Worm (Caenorhabditis elegans) whole organism, young adult: Measurements from ENCODE around the gene asns-2.

Experiments
- K11D2.4 ChIP-seq: fragments of 200-800 bp; sonication (Bioruptor generic); IDR thresholded peaks from 2 replicates; pipeline ENCODE4 v1.3.6; 2022; ENCODE audit warnings: missing genetic modification reagents, missing genetic modification characterization, missing compliant biosample characterization
- atf-7 ChIP-seq: sonication (generic microtip); optimal IDR thresholded peaks from 2 replicates; lab custom pipeline; 2017; ENCODE audit warnings: mild to moderate bottlenecking, missing genetic modification characterization, missing compliant biosample characterization
- cebp-2 ChIP-seq: fragments of 200-800 bp; sonication (Bioruptor generic); IDR thresholded peaks from 2 replicates; pipeline ENCODE4 v1.3.6; 2022; ENCODE audit warnings: missing genetic modification characterization, missing compliant biosample characterization
- dpl-1 ChIP-seq: fragments of 150-350 bp; optimal IDR thresholded peaks from 2 replicates; lab custom pipeline; 2014; ENCODE audit warnings: missing biosample characterization, missing genetic modification reagents, missing genetic modification characterization
- nhr-80 ChIP-seq: sonication (generic microtip); optimal IDR thresholded peaks from 2 replicates; lab custom pipeline; 2016; ENCODE audit warnings: missing genetic modification characterization, missing compliant biosample characterization
- ztf-18 ChIP-seq: sonication (generic microtip); optimal IDR thresholded peaks from 2 replicates; lab custom pipeline; 2016; ENCODE audit warnings: missing genotype, mild to moderate bottlenecking, missing genetic modification characterization, missing compliant biosample characterization

DNA sequence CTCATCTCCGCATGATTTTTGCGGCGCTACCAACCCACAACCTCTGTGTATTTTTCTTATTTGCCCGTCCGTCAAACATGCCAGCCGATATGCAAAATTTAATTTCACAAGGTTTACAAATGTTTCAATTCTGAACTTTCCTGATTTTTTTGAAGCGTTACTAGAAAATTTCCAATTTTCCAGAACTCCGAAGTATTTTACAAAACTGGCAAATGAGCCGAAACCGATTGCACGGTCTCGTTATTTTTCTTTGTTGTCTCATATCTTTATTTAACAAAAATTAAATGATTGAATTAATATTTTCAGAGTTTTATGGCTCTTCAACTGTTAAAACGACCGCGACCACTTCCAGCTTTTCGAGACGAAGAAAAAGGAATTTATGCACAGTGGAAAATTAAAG is 42.7 kb downstream of the asns-2 start, which contains the start of gene F53A9.3:
- TF ChIP-seq nhr-80 (tag; lab: Kevin White, UChicago) (no peak), ztf-18 (tag; lab: Kevin White, UChicago) (no peak), cebp-2 (GFP tag; lab: Robert Waterston, UW) (no peak), K11D2.4 (GFP tag; lab: Robert Waterston, UW) (no peak), dpl-1 (GFP tag; lab: Kevin White, UChicago) (no peak), atf-7 (tag; lab: Kevin White, UChicago) (no peak)
